Worm (Caenorhabditis elegans) whole organism, mixed stage, embryonic: ENCODE measurements around the gene fbxa-9.

Experiments used
- bed-3 ChIP-seq: fragments of 200-800 bp; sonication (Bioruptor generic); optimal IDR thresholded peaks from 3 replicates; lab custom pipeline; 2018; ENCODE audit warnings: mild to moderate bottlenecking, missing genetic modification characterization, moderate library complexity, missing compliant biosample characterization
- blmp-1 ChIP-seq: fragments of 150-350 bp; optimal IDR thresholded peaks from 2 replicates; lab custom pipeline; 2014; ENCODE audit warnings: missing biosample characterization, missing genetic modification characterization
- ceh-43 ChIP-seq: fragments of 200-800 bp; sonication (Bioruptor generic); optimal IDR thresholded peaks from 2 replicates; lab custom pipeline; 2018; ENCODE audit warnings: mild to moderate bottlenecking, missing genetic modification characterization, moderate library complexity, missing compliant biosample characterization
- ceh-83 ChIP-seq: fragments of 200-800 bp; sonication (Bioruptor generic); optimal IDR thresholded peaks from 2 replicates; lab custom pipeline; 2018; ENCODE audit warnings: mild to moderate bottlenecking, missing genetic modification characterization, missing compliant biosample characterization
- flh-1 ChIP-seq: fragments of 200-800 bp; sonication (Bioruptor generic); optimal IDR thresholded peaks from 2 replicates; lab custom pipeline; 2018; ENCODE audit warnings: mild to moderate bottlenecking, missing genetic modification characterization, moderate library complexity, missing compliant biosample characterization
- lin-13 ChIP-seq: fragments of 150-350 bp; optimal IDR thresholded peaks from 2 replicates; lab custom pipeline; 2014; ENCODE audit warnings: missing biosample characterization, missing genetic modification characterization
- mep-1 ChIP-seq: fragments of 150-350 bp; optimal IDR thresholded peaks from 2 replicates; lab custom pipeline; 2017; ENCODE audit warnings: missing biosample characterization, missing genetic modification reagents, missing genetic modification characterization, inconsistent platforms
- nhr-12 ChIP-seq: fragments of 150-350 bp; optimal IDR thresholded peaks from 2 replicates; lab custom pipeline; 2014; ENCODE audit warnings: missing biosample characterization, missing genetic modification characterization
- nhr-2 ChIP-seq: fragments of 150-350 bp; optimal IDR thresholded peaks from 2 replicates; lab custom pipeline; 2014; ENCODE audit warnings: missing biosample characterization, missing genetic modification characterization
- pha-4 ChIP-seq: fragments of 150-350 bp; optimal IDR thresholded peaks from 2 replicates; lab custom pipeline; 2018; ENCODE audit warnings: missing biosample characterization, missing genetic modification reagents, missing genetic modification characterization
- sptf-1 ChIP-seq: sonication (generic microtip); optimal IDR thresholded peaks from 2 replicates; lab custom pipeline; 2017; ENCODE audit warnings: mild to moderate bottlenecking, missing genetic modification characterization, moderate library complexity, missing compliant biosample characterization
- unc-39 ChIP-seq: fragments of 150-350 bp; optimal IDR thresholded peaks from 2 replicates; lab custom pipeline; 2014; ENCODE audit warnings: missing biosample characterization, missing genetic modification characterization
- unc-62 ChIP-seq: fragments of 150-350 bp; optimal IDR thresholded peaks from 2 replicates; lab custom pipeline; 2014; ENCODE audit warnings: missing biosample characterization, missing genetic modification reagents, missing genetic modification characterization
- ztf-11 ChIP-seq: fragments of 150-350 bp; optimal IDR thresholded peaks from 2 replicates; lab custom pipeline; 2014; ENCODE audit warnings: missing biosample characterization, missing genetic modification characterization

DNA sequence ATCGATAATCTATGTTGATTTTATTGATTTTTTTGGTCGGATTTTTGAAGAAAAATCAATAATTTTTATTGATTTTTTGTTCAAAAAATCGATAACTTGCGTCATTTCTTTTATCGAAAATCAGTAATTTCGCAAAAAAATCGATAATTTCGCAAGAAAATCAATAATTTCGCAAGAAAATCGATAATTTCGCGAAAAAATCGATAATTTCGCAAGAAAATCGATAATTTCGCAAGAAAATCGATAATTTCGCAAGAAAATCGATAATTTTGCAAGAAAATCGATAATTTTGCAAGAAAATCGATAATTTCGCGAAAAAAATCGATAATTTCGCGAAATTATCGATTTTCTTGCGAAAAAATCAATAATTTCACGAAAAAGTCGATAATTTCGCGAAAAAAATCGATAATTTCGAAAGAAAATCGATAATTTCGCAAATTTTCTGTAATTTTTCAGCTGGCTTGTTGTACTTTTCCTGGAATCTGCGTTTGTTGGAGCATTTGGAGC, 16.9 kb downstream of the fbxa-9 start:
- TF ChIP-seq nhr-2 (tag; lab: Kevin White, UChicago) (no peak), unc-39 (tag; lab: Kevin White, UChicago) (no peak), sptf-1 (tag; lab: Kevin White, UChicago) (no peak), ceh-43 (GFP tag; lab: Kevin White, UChicago) (no peak), ceh-83 (GFP tag; lab: Kevin White, UChicago) (no peak), pha-4 (tag; lab: Kevin White, UChicago) (no peak), nhr-12 (tag; lab: Kevin White, UChicago) (no peak), bed-3 (GFP tag; lab: Kevin White, UChicago) (no peak), unc-62 (no peak), mep-1 (no peak), ztf-11 (no peak), blmp-1 (no peak), lin-13 (tag; lab: Kevin White, UChicago) (no peak), flh-1 (GFP tag; lab: Kevin White, UChicago) (no peak)
